Fruit fly (Drosophila melanogaster) whole organism, pupa: Measurements from ENCODE around the gene Lip3.

Source experiments
- gl ChIP-seq: fragments of 200-800 bp; sonication (Bioruptor generic); optimal IDR thresholded peaks from 2 replicates; lab custom pipeline; 2018; ENCODE audit warnings: missing biosample characterization, mild to moderate bottlenecking, missing genetic modification characterization
- rn ChIP-seq: fragments of 200-800 bp; sonication (Bioruptor generic); IDR thresholded peaks from 2 replicates; pipeline ENCODE4 v1.3.6; 2022; ENCODE audit warnings: missing biosample characterization, missing genetic modification characterization

dm6 chr3R:13401722-13402296 is 30.1 kb upstream of the Lip3 start, which contains the start of gene GILT1:
- no peak for TF ChIP-seq gl (tag; lab: Kevin White, UChicago)
- no peak for TF ChIP-seq rn
